Worm (Caenorhabditis elegans) whole organism, young adult: ENCODE data around the gene hpo-7.

ENCODE experiments used
- Y95B8A.8 ChIP-seq: fragments of 200-800 bp; sonication (Bioruptor generic); IDR thresholded peaks from 2 replicates; pipeline ENCODE4 v1.3.6; 2022; ENCODE audit warnings: missing genetic modification reagents, missing genetic modification characterization, missing compliant biosample characterization
- ceh-91 ChIP-seq: fragments of 200-800 bp; sonication (Bioruptor generic); IDR thresholded peaks from 2 replicates; pipeline ENCODE4 v1.3.6; 2022; ENCODE audit warnings: missing genetic modification reagents, missing genetic modification characterization, missing compliant biosample characterization
- dpl-1 ChIP-seq: fragments of 150-350 bp; optimal IDR thresholded peaks from 2 replicates; lab custom pipeline; 2014; ENCODE audit warnings: missing biosample characterization, missing genetic modification reagents, missing genetic modification characterization
- hsf-1 ChIP-seq: fragments of 200-800 bp; sonication (Bioruptor generic); IDR thresholded peaks from 2 replicates; pipeline ENCODE4 v1.3.6; 2022; ENCODE audit warnings: missing genetic modification reagents, missing genetic modification characterization, missing compliant biosample characterization
- lir-1 ChIP-seq: fragments of 200-800 bp; sonication (Bioruptor generic); conservative IDR thresholded peaks from 2 replicates; pipeline ENCODE4 v1.3.6; 2022; ENCODE audit warnings: missing genetic modification reagents, missing genetic modification characterization, missing compliant biosample characterization
- mes-4 ChIP-seq: sonication (generic microtip); optimal IDR thresholded peaks from 2 replicates; lab custom pipeline; 2016; ENCODE audit warnings: missing genotype, missing genetic modification characterization, missing compliant biosample characterization
- nfyb-1 ChIP-seq: fragments of 200-800 bp; sonication (Bioruptor generic); IDR thresholded peaks from 2 replicates; pipeline ENCODE4 v1.3.6; 2022; ENCODE audit warnings: missing genetic modification reagents, missing genetic modification characterization, missing compliant biosample characterization
- snpc-4 ChIP-seq, 5 experiments: fragments of 150-350 bp in 1 of 5; sonication (generic microtip) in 4 of 5; optimal IDR thresholded peaks; 2 replicates each; lab custom pipeline; 2014 to 2018; ENCODE audit warnings: missing genetic modification characterization in 5 of 5, missing biosample characterization in 3 of 5, antibody characterized with exemption in 2 of 5, mild to moderate bottlenecking in 2 of 5, missing compliant biosample characterization in 2 of 5, missing genotype in 2 of 5, moderate library complexity in 2 of 5, missing genetic modification reagents in 1 of 5
- unc-130 ChIP-seq: sonication (generic microtip); optimal IDR thresholded peaks from 2 replicates; lab custom pipeline; 2016; ENCODE audit warnings: missing genetic modification reagents, missing genetic modification characterization, missing compliant biosample characterization

DNA sequence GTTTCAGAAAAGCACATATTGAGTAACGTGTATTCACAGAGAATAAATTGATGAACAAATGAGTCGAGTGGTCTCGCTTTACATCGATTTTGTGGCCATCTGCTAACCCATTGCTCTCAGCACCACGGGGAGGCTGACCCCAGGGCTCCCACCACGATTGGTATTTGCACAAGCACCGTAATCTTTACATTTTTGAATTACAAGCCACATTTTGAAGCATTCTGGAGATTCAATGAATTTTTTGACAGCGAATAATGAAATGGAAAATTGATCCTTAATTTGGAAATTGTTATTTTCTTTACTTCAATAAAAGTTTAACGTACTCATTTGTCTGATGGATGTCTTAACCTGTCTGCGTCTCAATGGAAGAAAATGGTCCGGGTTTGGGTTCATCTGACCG is 10.1 kb upstream of the hpo-7 start, which contains the start of gene C40A11.6:
- TF ChIP-seq hsf-1 (GFP tag; lab: Robert Waterston, UW) (no peak), nfyb-1 (GFP tag; lab: Robert Waterston, UW) (no peak), snpc-4 (GFP tag; optimal IDR thresholded peaks at IDR 0.05; lab: Kevin White, UChicago) (no peak), snpc-4 (tag; optimal IDR thresholded peaks at IDR 0.05; lab: Kevin White, UChicago) (no peak), ceh-91 (GFP tag; lab: Robert Waterston, UW) (no peak), lir-1 (GFP tag; lab: Robert Waterston, UW) (no peak), dpl-1 (no peak), mes-4 (tag; lab: Kevin White, UChicago) (no peak), Y95B8A.8 (GFP tag; lab: Robert Waterston, UW) (no peak), unc-130 (GFP tag; lab: Kevin White, UChicago) (no peak)
